Fruit fly (Drosophila melanogaster) whole organism, embryonic: ENCODE data around the gene wuho.

Experiments
- Atf-2 ChIP-seq: fragments of 200-800 bp; sonication (Bioruptor generic); optimal IDR thresholded peaks from 2 replicates; lab custom pipeline; 2016; ENCODE audit warnings: missing biosample characterization, missing genetic modification characterization
- BEAF-32 ChIP-seq: fragments of 200-800 bp; sonication (Bioruptor generic); optimal IDR thresholded peaks from 3 replicates; lab custom pipeline; 2017; ENCODE audit warnings: missing biosample characterization, missing genetic modification characterization, mild to moderate bottlenecking, moderate library complexity, missing genetic modification reagents
- CG10979 ChIP-seq: fragments of 200-800 bp; sonication (Bioruptor generic); optimal IDR thresholded peaks from 2 replicates; lab custom pipeline; 2018; ENCODE audit warnings: missing biosample characterization, mild to moderate bottlenecking, missing genetic modification characterization, moderate library complexity
- CG11085 ChIP-seq: fragments of 200-800 bp; sonication (Bioruptor generic); IDR thresholded peaks from 2 replicates; pipeline ENCODE4 v1.3.6; 2022; ENCODE audit warnings: missing biosample characterization, missing genetic modification characterization
- CG11560 ChIP-seq: fragments of 200-800 bp; sonication (Bioruptor generic); IDR thresholded peaks from 3 replicates; pipeline ENCODE4 v1.3.6; 2022; ENCODE audit warnings: missing biosample characterization, missing genetic modification characterization
- CG11696 ChIP-seq: fragments of 200-800 bp; sonication (Bioruptor generic); IDR thresholded peaks from 2 replicates; pipeline ENCODE4 v1.3.6; 2022; ENCODE audit warnings: missing biosample characterization, missing genetic modification characterization
- CG14667 ChIP-seq: fragments of 200-800 bp; sonication (Bioruptor generic); IDR thresholded peaks from 2 replicates; pipeline ENCODE4 v1.3.6; 2022; ENCODE audit warnings: missing biosample characterization, missing genetic modification characterization
- CG15601 ChIP-seq: fragments of 200-800 bp; sonication (Bioruptor generic); optimal IDR thresholded peaks from 3 replicates; lab custom pipeline; 2019; ENCODE audit warnings: missing biosample characterization, mild to moderate bottlenecking, missing genetic modification characterization, moderate library complexity
- CG16815 ChIP-seq: fragments of 200-800 bp; sonication (Bioruptor generic); optimal IDR thresholded peaks from 3 replicates; lab custom pipeline; 2017; ENCODE audit warnings: missing biosample characterization, mild to moderate bottlenecking, missing genetic modification characterization
- CG17186 ChIP-seq: fragments of 200-800 bp; sonication (Bioruptor generic); optimal IDR thresholded peaks from 3 replicates; lab custom pipeline; 2017; ENCODE audit warnings: missing biosample characterization, missing genetic modification reagents, missing genetic modification characterization
- CG17802 ChIP-seq: fragments of 200-800 bp; sonication (Bioruptor generic); optimal IDR thresholded peaks from 2 replicates; lab custom pipeline; 2018; ENCODE audit warnings: missing biosample characterization, mild to moderate bottlenecking, missing genetic modification characterization, moderate library complexity
- CG31365 ChIP-seq: fragments of 200-800 bp; sonication (Bioruptor generic); optimal IDR thresholded peaks from 2 replicates; lab custom pipeline; 2018; ENCODE audit warnings: missing biosample characterization, mild to moderate bottlenecking, missing genetic modification characterization
- CG3281 ChIP-seq: fragments of 200-800 bp; sonication (Bioruptor generic); optimal IDR thresholded peaks from 3 replicates; lab custom pipeline; 2017; ENCODE audit warnings: missing biosample characterization, mild to moderate bottlenecking, missing genetic modification characterization
- CG34422 ChIP-seq: fragments of 200-800 bp; sonication (Bioruptor generic); IDR thresholded peaks from 3 replicates; pipeline ENCODE4 v1.3.6; 2022; ENCODE audit warnings: missing biosample characterization, missing genetic modification characterization
- CG5953 ChIP-seq: fragments of 200-800 bp; sonication (Bioruptor generic); IDR thresholded peaks from 2 replicates; pipeline ENCODE4 v1.3.6; 2022; ENCODE audit warnings: missing biosample characterization, missing genetic modification characterization
- CG6791 ChIP-seq: fragments of 200-800 bp; sonication (Bioruptor generic); IDR thresholded peaks from 3 replicates; pipeline ENCODE4 v1.3.6; 2022; ENCODE audit warnings: missing biosample characterization, missing genetic modification characterization; ENCODE audit not compliant: partially characterized antibody
- CG7556 ChIP-seq: fragments of 200-800 bp; sonication (Bioruptor generic); optimal IDR thresholded peaks from 2 replicates; lab custom pipeline; 2017; ENCODE audit warnings: missing biosample characterization, mild to moderate bottlenecking, missing genetic modification characterization
- CG8388 ChIP-seq: fragments of 200-800 bp; sonication (Bioruptor generic); optimal IDR thresholded peaks from 2 replicates; lab custom pipeline; 2019; ENCODE audit warnings: missing biosample characterization, mild to moderate bottlenecking, missing genetic modification characterization, moderate library complexity
- CG8478 ChIP-seq: fragments of >200 bp; optimal IDR thresholded peaks from 2 replicates; lab custom pipeline; 2018
- CG9876 ChIP-seq: fragments of 200-800 bp; sonication (Bioruptor generic); optimal IDR thresholded peaks from 2 replicates; lab custom pipeline; 2016; ENCODE audit warnings: missing biosample characterization, missing genetic modification characterization
- CoRest ChIP-seq: fragments of 200-800 bp; sonication (Bioruptor generic); optimal IDR thresholded peaks from 3 replicates; lab custom pipeline; 2018; ENCODE audit warnings: missing biosample characterization, mild to moderate bottlenecking, missing genetic modification characterization, moderate library complexity
- D19A ChIP-seq: fragments of 200-800 bp; optimal IDR thresholded peaks from 3 replicates; lab custom pipeline; 2019; ENCODE audit warnings: missing biosample characterization, mild to moderate bottlenecking, missing genetic modification characterization, moderate library complexity
- E2f2 ChIP-seq: fragments of 200-800 bp; sonication (Bioruptor generic); IDR thresholded peaks from 2 replicates; pipeline ENCODE4 v1.3.6; 2022; ENCODE audit warnings: missing biosample characterization, missing genetic modification characterization
- HmgZ ChIP-seq: fragments of 200-800 bp; sonication (Bioruptor generic); optimal IDR thresholded peaks from 2 replicates; lab custom pipeline; 2018; ENCODE audit warnings: missing biosample characterization, mild to moderate bottlenecking, missing genetic modification characterization
- Lim3 ChIP-seq: fragments of 200-800 bp; sonication (Bioruptor generic); IDR thresholded peaks from 2 replicates; pipeline ENCODE4 v1.3.6; 2022; ENCODE audit warnings: missing biosample characterization, missing genetic modification characterization
- Pdp1 ChIP-seq, 2 experiments: fragments of 200-800 bp; sonication (Bioruptor generic); optimal IDR thresholded peaks; 3 replicates each; lab custom pipeline; 2016; ENCODE audit warnings: missing biosample characterization in 2 of 2, missing genetic modification characterization in 2 of 2, mild to moderate bottlenecking in 1 of 2, moderate library complexity in 1 of 2
- Six4 ChIP-seq: fragments of 200-800 bp; sonication (Bioruptor generic); optimal IDR thresholded peaks from 2 replicates; lab custom pipeline; 2016; ENCODE audit warnings: missing biosample characterization, missing genetic modification characterization
- br ChIP-seq: fragments of >200 bp; optimal IDR thresholded peaks from 2 replicates; lab custom pipeline; 2017
- chinmo ChIP-seq: fragments of 200-800 bp; sonication (Bioruptor generic); IDR thresholded peaks from 4 replicates; pipeline ENCODE4 v1.3.6; 2022; ENCODE audit warnings: missing biosample characterization, missing genetic modification characterization; ENCODE audit not compliant: partially characterized antibody
- corto ChIP-seq: fragments of 200-800 bp; sonication (Bioruptor generic); optimal IDR thresholded peaks from 2 replicates; lab custom pipeline; 2016; ENCODE audit warnings: missing biosample characterization, mild to moderate bottlenecking, missing genetic modification characterization, moderate library complexity
- dimm ChIP-seq: fragments of 200-800 bp; sonication (Bioruptor generic); IDR thresholded peaks from 2 replicates; pipeline ENCODE4 v1.3.6; 2022; ENCODE audit warnings: missing biosample characterization, missing genetic modification characterization
- dm ChIP-seq: fragments of 200-800 bp; sonication (Bioruptor generic); optimal IDR thresholded peaks from 3 replicates; lab custom pipeline; 2016; ENCODE audit warnings: missing biosample characterization, missing genetic modification characterization
- esg ChIP-seq: fragments of 200-800 bp; sonication (Bioruptor generic); conservative IDR thresholded peaks from 2 replicates; pipeline ENCODE4 v1.3.6; 2022; ENCODE audit warnings: missing biosample characterization, missing genetic modification characterization
- eyg ChIP-seq: fragments of 200-800 bp; sonication (Bioruptor generic); optimal IDR thresholded peaks from 3 replicates; lab custom pipeline; 2016; ENCODE audit warnings: missing biosample characterization, missing genetic modification characterization
- hbn ChIP-seq: fragments of 200-800 bp; sonication (Bioruptor generic); IDR thresholded peaks from 2 replicates; pipeline ENCODE4 v1.3.6; 2022; ENCODE audit warnings: missing biosample characterization, missing genetic modification characterization; ENCODE audit not compliant: partially characterized antibody
- hkb ChIP-seq, 2 experiments: fragments of 200-800 bp in 1 of 2; fragments of >200 bp in 1 of 2; sonication (Bioruptor generic) in 1 of 2; IDR thresholded peaks in 1 of 2; optimal IDR thresholded peaks in 1 of 2; 2 replicates each; pipeline versions ENCODE4 v1.3.6 to Lab custom; 2017 to 2022; ENCODE audit warnings: missing biosample characterization in 1 of 2, missing genetic modification characterization in 1 of 2
- nom ChIP-seq: fragments of 200-800 bp; sonication (Bioruptor generic); optimal IDR thresholded peaks from 2 replicates; lab custom pipeline; 2017; ENCODE audit warnings: missing biosample characterization, missing genetic modification characterization, mild to moderate bottlenecking, moderate library complexity, missing genetic modification reagents
- psq ChIP-seq: fragments of 200-800 bp; sonication (Bioruptor generic); optimal IDR thresholded peaks from 2 replicates; lab custom pipeline; 2017; ENCODE audit warnings: missing biosample characterization, missing genetic modification characterization
- sens ChIP-seq: fragments of 200-800 bp; sonication (Bioruptor generic); peaks from one replicate; lab custom pipeline; 2016; ENCODE audit warnings: missing biosample characterization, missing genetic modification characterization
- stwl ChIP-seq: fragments of 200-800 bp; sonication (Bioruptor generic); optimal IDR thresholded peaks from 3 replicates; lab custom pipeline; 2018; ENCODE audit warnings: missing biosample characterization, mild to moderate bottlenecking, missing genetic modification characterization, moderate library complexity
- tio ChIP-seq: fragments of 200-800 bp; sonication (Bioruptor generic); optimal IDR thresholded peaks from 2 replicates; lab custom pipeline; 2017; ENCODE audit warnings: missing biosample characterization, missing genetic modification characterization, inconsistent platforms
- tx ChIP-seq: fragments of 200-800 bp; sonication (Bioruptor generic); optimal IDR thresholded peaks from 2 replicates; lab custom pipeline; 2016; ENCODE audit warnings: missing biosample characterization, missing genetic modification characterization
- wor ChIP-seq: fragments of 200-800 bp; sonication (Bioruptor generic); IDR thresholded peaks from 2 replicates; pipeline ENCODE4 v1.3.6; 2022; ENCODE audit warnings: missing biosample characterization, missing genetic modification characterization
- zen2 ChIP-seq: fragments of 200-800 bp; sonication (Bioruptor generic); IDR thresholded peaks from 3 replicates; pipeline ENCODE4 v1.3.6; 2022; ENCODE audit warnings: missing biosample characterization, missing genetic modification characterization; ENCODE audit not compliant: partially characterized antibody

Gene wuho

dm6 chrX:6265456-6265877, 22.4 kb upstream of the wuho start (continued):
- peak; percentile 86 for TF ChIP-seq CG31365
- peak; percentile 87 for TF ChIP-seq dm
- peak; percentile 91 for TF ChIP-seq dimm
- peak; percentile 97 for TF ChIP-seq CG7556 (GFP tag; lab: Kevin White, UChicago)
- TF ChIP-seq Lim3 (GFP tag; lab: Robert Waterston, UW): peak; percentile 87
- TF ChIP-seq zen2: no peak
- TF ChIP-seq E2f2 (GFP tag; lab: Robert Waterston, UW): peak; percentile 84
- TF ChIP-seq hkb (optimal IDR thresholded peaks at IDR 0.05; lab: Kevin White, UChicago): no peak
- TF ChIP-seq hkb (GFP tag; IDR thresholded peaks at IDR 0.05; lab: Robert Waterston, UW): peak; percentile 97
- no peak for TF ChIP-seq CG6791 (GFP tag; lab: Robert Waterston, UW)
- TF ChIP-seq CG14667 (GFP tag; lab: Robert Waterston, UW): peak; percentile 87
- peak; percentile 96 for TF ChIP-seq CG8388 (GFP tag; lab: Kevin White, UChicago)
- TF ChIP-seq CG11696 (GFP tag; lab: Robert Waterston, UW): peak; percentile 82
- peak; percentile 86 for TF ChIP-seq eyg (GFP tag; lab: Kevin White, UChicago)
- TF ChIP-seq CG34422: peak; percentile 96
- TF ChIP-seq HmgZ: peak; percentile 96
- TF ChIP-seq chinmo (GFP tag; lab: Robert Waterston, UW): no peak
- TF ChIP-seq CG8478 (lab: Kevin White, UChicago): no peak
- TF ChIP-seq corto (GFP tag; lab: Kevin White, UChicago): peak; percentile 33
- TF ChIP-seq esg (GFP tag; lab: Robert Waterston, UW): peak; percentile 94
- TF ChIP-seq BEAF-32 (GFP tag; lab: Kevin White, UChicago): peak; percentile 7
- peak; percentile 88 for TF ChIP-seq CG11560 (tag; lab: Robert Waterston, UW)
- peak; percentile 93 for TF ChIP-seq D19A (tag; lab: Kevin White, UChicago)
- TF ChIP-seq stwl (tag; lab: Kevin White, UChicago): peak; percentile 39
- peak; percentile 80 for TF ChIP-seq CG17802 (tag; lab: Kevin White, UChicago)
- peak; percentile 54 for TF ChIP-seq nom (GFP tag; lab: Kevin White, UChicago)
- peak; percentile 98 for TF ChIP-seq CoRest (tag; lab: Kevin White, UChicago)
- peak; percentile 100 for TF ChIP-seq sens (GFP tag; lab: Kevin White, UChicago)
- TF ChIP-seq CG15601 (tag; lab: Kevin White, UChicago): peak; percentile 93
- peak; percentile 87 for TF ChIP-seq CG17186 (GFP tag; lab: Kevin White, UChicago)
- peak; percentile 89 for TF ChIP-seq CG5953 (GFP tag; lab: Robert Waterston, UW)
- TF ChIP-seq CG10979 (tag; lab: Kevin White, UChicago): peak; percentile 95
- TF ChIP-seq tx (GFP tag; lab: Kevin White, UChicago): peak; percentile 94
- peak; percentile 90 for TF ChIP-seq CG9876
- no peak for TF ChIP-seq br (lab: Kevin White, UChicago)
- TF ChIP-seq Pdp1 (GFP tag; optimal IDR thresholded peaks at IDR 0.05; lab: Kevin White, UChicago): peak; percentile 92 to 96
- peak; percentile 94 for TF ChIP-seq Six4 (GFP tag; lab: Kevin White, UChicago)
- TF ChIP-seq CG16815 (GFP tag; lab: Kevin White, UChicago): peak; percentile 94
- peak; percentile 95 for TF ChIP-seq CG3281 (GFP tag; lab: Kevin White, UChicago)
- peak; percentile 96 for TF ChIP-seq Atf-2 (GFP tag; lab: Kevin White, UChicago)
- TF ChIP-seq psq (GFP tag; lab: Kevin White, UChicago): peak; percentile 79
- TF ChIP-seq hbn (GFP tag; lab: Robert Waterston, UW): no peak
- peak; percentile 81 for TF ChIP-seq CG11085 (GFP tag; lab: Robert Waterston, UW)
- peak; percentile 98 for TF ChIP-seq tio (GFP tag; lab: Kevin White, UChicago)
- TF ChIP-seq wor (GFP tag; lab: Robert Waterston, UW): peak; percentile 96
